Fruit fly (Drosophila melanogaster) whole organism, embryonic: ENCODE data around the gene Tango5.
A peak's percentile ranks its signal among the peaks of the same experiment; 100 is the strongest.

Experiments
- Aef1 ChIP-seq: fragments of 200-800 bp; sonication (Bioruptor generic); IDR thresholded peaks from 3 replicates; pipeline ENCODE4 v1.3.6; 2022; ENCODE audit warnings: missing biosample characterization, missing genetic modification characterization
- Atf6 ChIP-seq: fragments of 200-800 bp; sonication (Bioruptor generic); IDR thresholded peaks from 2 replicates; pipeline ENCODE4 v1.3.6; 2022; ENCODE audit warnings: missing biosample characterization, missing genetic modification characterization
- B-H2 ChIP-seq: fragments of 200-800 bp; sonication (Bioruptor generic); optimal IDR thresholded peaks from 2 replicates; lab custom pipeline; 2018; ENCODE audit warnings: missing biosample characterization, mild to moderate bottlenecking, missing genetic modification characterization
- BEAF-32 ChIP-seq: fragments of 200-800 bp; sonication (Bioruptor generic); optimal IDR thresholded peaks from 3 replicates; lab custom pipeline; 2017; ENCODE audit warnings: missing biosample characterization, missing genetic modification characterization, mild to moderate bottlenecking, moderate library complexity, missing genetic modification reagents
- Bdp1 ChIP-seq: fragments of 200-800 bp; sonication (Bioruptor generic); optimal IDR thresholded peaks from 3 replicates; lab custom pipeline; 2016; ENCODE audit warnings: missing biosample characterization, missing genetic modification characterization
- CG10321 ChIP-seq: fragments of 200-800 bp; sonication (Bioruptor generic); IDR thresholded peaks from 2 replicates; pipeline ENCODE4 v1.3.6; 2022; ENCODE audit warnings: missing biosample characterization, missing genetic modification characterization
- CG10366 ChIP-seq: fragments of 200-800 bp; sonication (Bioruptor generic); IDR thresholded peaks from 2 replicates; pipeline ENCODE4 v1.3.6; 2022; ENCODE audit warnings: missing biosample characterization, missing genetic modification characterization
- CG11560 ChIP-seq: fragments of 200-800 bp; sonication (Bioruptor generic); IDR thresholded peaks from 3 replicates; pipeline ENCODE4 v1.3.6; 2022; ENCODE audit warnings: missing biosample characterization, missing genetic modification characterization
- CG12236 ChIP-seq: fragments of 200-800 bp; sonication (Bioruptor generic); optimal IDR thresholded peaks from 2 replicates; lab custom pipeline; 2016; ENCODE audit warnings: missing biosample characterization, missing genetic modification characterization
- CG13287 ChIP-seq: fragments of 200-800 bp; sonication (Bioruptor generic); IDR thresholded peaks from 2 replicates; pipeline ENCODE4 v1.3.6; 2022; ENCODE audit warnings: missing biosample characterization, missing genetic modification characterization; ENCODE audit not compliant: partially characterized antibody
- CG1603 ChIP-seq: fragments of 200-800 bp; sonication (Bioruptor generic); optimal IDR thresholded peaks from 2 replicates; lab custom pipeline; 2019; ENCODE audit warnings: missing biosample characterization, mild to moderate bottlenecking, missing genetic modification characterization, moderate library complexity
- CG2889 ChIP-seq: fragments of 200-800 bp; sonication (Bioruptor generic); IDR thresholded peaks from 3 replicates; pipeline ENCODE4 v1.3.6; 2022; ENCODE audit warnings: missing biosample characterization, missing genetic modification characterization
- CG3163 ChIP-seq: fragments of 200-800 bp; sonication (Bioruptor generic); optimal IDR thresholded peaks from 3 replicates; lab custom pipeline; 2016; ENCODE audit warnings: missing biosample characterization, missing genetic modification characterization
- CG33213 ChIP-seq: fragments of 200-800 bp; sonication (Bioruptor generic); optimal IDR thresholded peaks from 3 replicates; lab custom pipeline; 2016; ENCODE audit warnings: missing biosample characterization, missing genetic modification characterization
- CG6272 ChIP-seq: fragments of 200-800 bp; sonication (Bioruptor generic); IDR thresholded peaks from 2 replicates; pipeline ENCODE4 v1.3.6; 2022; ENCODE audit warnings: missing biosample characterization, missing genetic modification characterization
- CG8359 ChIP-seq: fragments of 200-800 bp; sonication (Bioruptor generic); optimal IDR thresholded peaks from 2 replicates; lab custom pipeline; 2017; ENCODE audit warnings: missing biosample characterization, mild to moderate bottlenecking, missing genetic modification characterization, borderline replicate concordance
- Drgx ChIP-seq: fragments of 200-800 bp; sonication (Bioruptor generic); IDR thresholded peaks from 2 replicates; pipeline ENCODE4 v1.3.6; 2022; ENCODE audit warnings: missing biosample characterization, missing genetic modification characterization
- Ets97D ChIP-seq: fragments of 200-800 bp; sonication (Bioruptor generic); optimal IDR thresholded peaks from 3 replicates; lab custom pipeline; 2016; ENCODE audit warnings: missing biosample characterization, missing genetic modification characterization
- HmgD ChIP-seq: fragments of 200-800 bp; sonication (Bioruptor generic); optimal IDR thresholded peaks from 3 replicates; lab custom pipeline; 2016; ENCODE audit warnings: missing biosample characterization, missing genetic modification characterization
- Hr3 ChIP-seq: fragments of 200-800 bp; sonication (Bioruptor generic); optimal IDR thresholded peaks from 3 replicates; lab custom pipeline; 2016; ENCODE audit warnings: missing biosample characterization, missing genetic modification characterization
- Jarid2 ChIP-seq: fragments of 200-800 bp; sonication (Bioruptor generic); optimal IDR thresholded peaks from 3 replicates; lab custom pipeline; 2017; ENCODE audit warnings: mild to moderate bottlenecking, missing biosample characterization, missing genetic modification reagents, missing genetic modification characterization
- Max ChIP-seq: fragments of 200-800 bp; sonication (Bioruptor generic); optimal IDR thresholded peaks from 2 replicates; lab custom pipeline; 2016; ENCODE audit warnings: missing biosample characterization, mild to moderate bottlenecking, missing genetic modification characterization
- Med ChIP-seq: fragments of 200-800 bp; sonication (Bioruptor generic); peaks from one replicate; lab custom pipeline; 2016; ENCODE audit warnings: missing biosample characterization, missing genetic modification characterization, mild to moderate bottlenecking, inconsistent platforms, moderate library complexity
- NFAT ChIP-seq: fragments of 200-800 bp; sonication (Bioruptor generic); IDR thresholded peaks from 2 replicates; pipeline ENCODE4 v1.3.6; 2022; ENCODE audit warnings: missing biosample characterization, missing genetic modification characterization
- Poxn ChIP-seq: fragments of 200-800 bp; sonication (Bioruptor generic); IDR thresholded peaks from 2 replicates; pipeline ENCODE4 v1.3.6; 2022; ENCODE audit warnings: missing biosample characterization, missing genetic modification characterization
- Sox102F ChIP-seq: fragments of 200-800 bp; sonication (Bioruptor generic); optimal IDR thresholded peaks from 2 replicates; lab custom pipeline; 2018; ENCODE audit warnings: missing biosample characterization, mild to moderate bottlenecking, missing genetic modification characterization, moderate library complexity
- Sry-β ChIP-seq: fragments of 200-800 bp; sonication (Bioruptor generic); optimal IDR thresholded peaks from 2 replicates; lab custom pipeline; 2018; ENCODE audit warnings: missing biosample characterization, mild to moderate bottlenecking, missing genetic modification characterization, moderate library complexity
- Taf1 ChIP-seq: fragments of 200-800 bp; sonication (Bioruptor generic); IDR thresholded peaks from 2 replicates; pipeline ENCODE4 v1.3.6; 2022; ENCODE audit warnings: missing biosample characterization, missing genetic modification characterization
- YL-1 ChIP-seq: fragments of 200-800 bp; sonication (Bioruptor generic); optimal IDR thresholded peaks from 3 replicates; lab custom pipeline; 2017; ENCODE audit warnings: missing biosample characterization, mild to moderate bottlenecking, missing genetic modification characterization
- az2 ChIP-seq: fragments of 200-800 bp; sonication (Bioruptor generic); optimal IDR thresholded peaks from 3 replicates; lab custom pipeline; 2016; ENCODE audit warnings: missing biosample characterization, missing genetic modification characterization
- bbx ChIP-seq: fragments of 200-800 bp; sonication (Bioruptor generic); IDR thresholded peaks from 2 replicates; pipeline ENCODE4 v1.3.6; 2022; ENCODE audit warnings: missing biosample characterization, missing genetic modification characterization; ENCODE audit not compliant: partially characterized antibody
- bcd ChIP-seq: fragments of 200-800 bp; sonication (Bioruptor generic); optimal IDR thresholded peaks from 2 replicates; lab custom pipeline; 2017; ENCODE audit warnings: missing biosample characterization, mild to moderate bottlenecking, missing genetic modification characterization
- cato ChIP-seq: fragments of 200-800 bp; sonication (Bioruptor generic); optimal IDR thresholded peaks from 2 replicates; lab custom pipeline; 2016; ENCODE audit warnings: missing biosample characterization, missing genetic modification characterization, borderline replicate concordance
- chn ChIP-seq: fragments of 200-800 bp; sonication (Bioruptor generic); optimal IDR thresholded peaks from 2 replicates; lab custom pipeline; 2016; ENCODE audit warnings: missing biosample characterization, missing genetic modification characterization
- danr ChIP-seq: fragments of 200-800 bp; sonication (Bioruptor generic); IDR thresholded peaks from 2 replicates; pipeline ENCODE4 v1.3.6; 2022; ENCODE audit warnings: missing biosample characterization, missing genetic modification characterization
- dm ChIP-seq: fragments of 200-800 bp; sonication (Bioruptor generic); optimal IDR thresholded peaks from 3 replicates; lab custom pipeline; 2016; ENCODE audit warnings: missing biosample characterization, missing genetic modification characterization
- emc ChIP-seq: fragments of 200-800 bp; sonication (Bioruptor generic); optimal IDR thresholded peaks from 2 replicates; lab custom pipeline; 2016; ENCODE audit warnings: missing biosample characterization, missing genetic modification characterization
- fd3F ChIP-seq: fragments of 200-800 bp; sonication (Bioruptor generic); optimal IDR thresholded peaks from 2 replicates; lab custom pipeline; 2018; ENCODE audit warnings: missing biosample characterization, mild to moderate bottlenecking, missing genetic modification characterization, moderate library complexity
- lmd ChIP-seq: fragments of 200-800 bp; sonication (Bioruptor generic); IDR thresholded peaks from 2 replicates; pipeline ENCODE4 v1.3.6; 2022; ENCODE audit warnings: missing biosample characterization, missing genetic modification characterization
- mam ChIP-seq: fragments of 200-800 bp; sonication (Bioruptor generic); optimal IDR thresholded peaks from 3 replicates; lab custom pipeline; 2016; ENCODE audit warnings: missing biosample characterization, missing genetic modification characterization
- nom ChIP-seq: fragments of 200-800 bp; sonication (Bioruptor generic); optimal IDR thresholded peaks from 2 replicates; lab custom pipeline; 2017; ENCODE audit warnings: missing biosample characterization, missing genetic modification characterization, mild to moderate bottlenecking, moderate library complexity, missing genetic modification reagents
- pum ChIP-seq: fragments of 200-800 bp; sonication (Bioruptor generic); optimal IDR thresholded peaks from 2 replicates; lab custom pipeline; 2016; ENCODE audit warnings: missing biosample characterization, missing genetic modification characterization
- rib ChIP-seq: fragments of 200-800 bp; sonication (Bioruptor generic); IDR thresholded peaks from 2 replicates; pipeline ENCODE4 v1.3.6; 2022; ENCODE audit warnings: missing biosample characterization, missing genetic modification characterization
- sd ChIP-seq: fragments of 200-800 bp; sonication (Bioruptor generic); optimal IDR thresholded peaks from 3 replicates; lab custom pipeline; 2018; ENCODE audit warnings: missing biosample characterization, mild to moderate bottlenecking, missing genetic modification characterization, moderate library complexity
- sens ChIP-seq: fragments of 200-800 bp; sonication (Bioruptor generic); peaks from one replicate; lab custom pipeline; 2016; ENCODE audit warnings: missing biosample characterization, missing genetic modification characterization
- sima ChIP-seq: fragments of 200-800 bp; sonication (Bioruptor generic); optimal IDR thresholded peaks from 2 replicates; lab custom pipeline; 2016; ENCODE audit warnings: missing biosample characterization, missing genetic modification characterization
- so ChIP-seq: fragments of 200-800 bp; sonication (Bioruptor generic); IDR thresholded peaks from 3 replicates; pipeline ENCODE4 v1.3.6; 2022; ENCODE audit warnings: missing biosample characterization, missing genetic modification characterization
- sqz ChIP-seq: fragments of 200-800 bp; sonication (Bioruptor generic); optimal IDR thresholded peaks from 3 replicates; lab custom pipeline; 2018; ENCODE audit warnings: missing biosample characterization, mild to moderate bottlenecking, missing genetic modification characterization
- sug ChIP-seq: fragments of 200-800 bp; optimal IDR thresholded peaks from 2 replicates; lab custom pipeline; 2019; ENCODE audit warnings: missing biosample characterization, mild to moderate bottlenecking, missing genetic modification characterization, moderate library complexity
- tna ChIP-seq: fragments of 200-800 bp; sonication (Bioruptor generic); IDR thresholded peaks from 2 replicates; pipeline ENCODE4 v1.3.6; 2022; ENCODE audit warnings: missing biosample characterization, missing genetic modification characterization; ENCODE audit not compliant: partially characterized antibody
- wdn ChIP-seq: fragments of 200-800 bp; sonication (Bioruptor generic); IDR thresholded peaks from 2 replicates; pipeline ENCODE4 v1.3.6; 2022; ENCODE audit warnings: missing biosample characterization, missing genetic modification characterization

Gene Tango5

DNA sequence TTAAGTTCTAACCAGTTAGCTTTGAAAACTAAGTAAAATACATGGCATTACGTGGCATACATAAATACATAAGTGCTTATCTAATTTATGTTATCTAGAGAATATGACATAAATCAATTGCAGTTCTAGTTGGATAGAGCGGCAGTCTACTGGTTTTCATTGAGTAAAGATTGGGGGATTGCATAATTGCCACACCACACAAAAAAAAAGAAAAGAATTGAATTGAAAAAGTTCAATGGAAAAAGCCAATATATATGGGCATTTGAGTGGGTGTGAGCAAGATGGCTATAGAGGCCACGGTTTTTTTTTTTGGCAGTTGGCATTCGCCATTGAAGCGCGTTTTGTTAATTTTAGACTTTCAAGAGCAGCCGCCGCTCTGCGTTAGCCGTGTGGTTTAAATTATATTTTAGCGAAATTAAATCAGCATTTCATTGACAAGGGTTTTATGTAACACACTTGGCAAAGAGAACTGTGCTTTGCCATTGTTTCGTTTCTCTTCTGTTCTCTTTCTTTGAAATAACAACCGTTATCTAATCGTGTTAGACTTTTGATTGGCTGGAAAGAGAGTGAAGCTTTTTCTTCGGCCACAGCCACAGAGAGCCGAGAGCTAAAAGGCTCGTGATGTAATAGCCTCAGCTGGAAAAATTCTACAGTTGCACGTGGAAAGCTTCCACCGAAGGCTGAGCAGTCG lies 19.3 kb upstream of the Tango5 start (continued):
- no peak for TF ChIP-seq CG10366 (GFP tag; lab: Robert Waterston, UW)
- no peak for TF ChIP-seq CG6272 (GFP tag; lab: Robert Waterston, UW)
- TF ChIP-seq Med (GFP tag; lab: Kevin White, UChicago), result peak; percentile 53
- no peak for TF ChIP-seq HmgD (GFP tag; lab: Kevin White, UChicago)
- peak; percentile 87 for TF ChIP-seq CG10321
- peak; percentile 14; the same call in 1 of the 2 replicates for TF ChIP-seq Atf6 (GFP tag; lab: Robert Waterston, UW)
- no peak for TF ChIP-seq Sry-β (GFP tag; lab: Kevin White, UChicago)
- no peak for TF ChIP-seq Bdp1 (GFP tag; lab: Kevin White, UChicago)
- peak; percentile 23 for TF ChIP-seq sd
- no peak for TF ChIP-seq cato (GFP tag; lab: Kevin White, UChicago)
- TF ChIP-seq az2 (GFP tag; lab: Kevin White, UChicago), result no peak
- TF ChIP-seq emc (GFP tag; lab: Kevin White, UChicago), result no peak
- no peak for TF ChIP-seq CG1603 (tag; lab: Kevin White, UChicago)
- peak; percentile 92 for TF ChIP-seq CG3163
- no peak for TF ChIP-seq CG12236 (GFP tag; lab: Kevin White, UChicago)
- TF ChIP-seq CG11560 (tag; lab: Robert Waterston, UW), result no peak
- peak; percentile 70 for TF ChIP-seq sqz
- TF ChIP-seq pum (GFP tag; lab: Kevin White, UChicago), result no peak
- no peak for TF ChIP-seq NFAT (GFP tag; lab: Robert Waterston, UW)
- no peak for TF ChIP-seq wdn (GFP tag; lab: Robert Waterston, UW)
- no peak for TF ChIP-seq B-H2 (GFP tag; lab: Kevin White, UChicago)
- TF ChIP-seq YL-1 (GFP tag; lab: Kevin White, UChicago), result peak; percentile 23
- no peak for TF ChIP-seq Poxn (GFP tag; lab: Robert Waterston, UW)
- TF ChIP-seq sima (GFP tag; lab: Kevin White, UChicago), result no peak
- TF ChIP-seq nom (GFP tag; lab: Kevin White, UChicago), result no peak

DNA sequence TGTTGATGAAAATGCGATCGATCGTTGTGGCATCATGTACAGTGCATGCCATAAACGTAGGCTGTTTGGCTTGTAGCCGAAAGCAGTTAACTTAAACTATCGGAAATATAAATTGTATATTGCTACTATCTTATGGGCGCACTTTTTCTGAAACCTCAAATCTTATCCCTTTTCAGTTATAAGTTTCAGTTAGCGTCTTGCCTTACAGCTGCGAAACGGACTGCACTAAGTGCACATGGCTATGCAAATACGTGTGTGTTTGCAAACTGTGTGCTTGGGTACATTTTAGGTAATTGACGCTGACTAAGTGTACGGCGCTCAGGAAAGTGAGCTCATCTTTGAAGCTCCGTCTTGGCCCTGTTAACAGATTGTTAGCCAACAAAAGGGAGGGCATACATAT lies 11.5 kb upstream of the Tango5 start:
- peak; percentile 66 for TF ChIP-seq sens
- TF ChIP-seq CG33213, result peak; percentile 5
- TF ChIP-seq CG2889 (GFP tag; lab: Robert Waterston, UW), result 0 out of 3 replicates have a peak, but pooled peaks have one; percentile 30
- TF ChIP-seq tna (GFP tag; lab: Robert Waterston, UW), result no peak
- TF ChIP-seq CG13287 (GFP tag; lab: Robert Waterston, UW), result no peak
- TF ChIP-seq Hr3 (GFP tag; lab: Kevin White, UChicago), result peak; percentile 24
- peak; percentile 43 for TF ChIP-seq bcd (GFP tag; lab: Kevin White, UChicago)
- no peak for TF ChIP-seq lmd (GFP tag; lab: Robert Waterston, UW)
- peak; percentile 81 for TF ChIP-seq Drgx (GFP tag; lab: Robert Waterston, UW)
- no peak for TF ChIP-seq chn (GFP tag; lab: Kevin White, UChicago)
- TF ChIP-seq mam (GFP tag; lab: Kevin White, UChicago), result peak; percentile 13
- TF ChIP-seq BEAF-32, result no peak
- peak; percentile 3 for TF ChIP-seq Jarid2 (GFP tag; lab: Kevin White, UChicago)
- TF ChIP-seq danr (GFP tag; lab: Robert Waterston, UW), result 0 out of 2 replicates have a peak, but pooled peaks have one; percentile 29
- peak; percentile 56; the same call in 2 of the 3 replicates for TF ChIP-seq Aef1
- peak; percentile 64 for TF ChIP-seq Sox102F
- peak; percentile 76; the same call in 2 of the 3 replicates for TF ChIP-seq so
- no peak for TF ChIP-seq Ets97D (GFP tag; lab: Kevin White, UChicago)
- TF ChIP-seq fd3F (GFP tag; lab: Kevin White, UChicago), result peak; percentile 29
- TF ChIP-seq Taf1 (GFP tag; lab: Robert Waterston, UW), result no peak
- no peak for TF ChIP-seq CG8359 (GFP tag; lab: Kevin White, UChicago)
- no peak for TF ChIP-seq dm (GFP tag; lab: Kevin White, UChicago)
- no peak for TF ChIP-seq bbx (GFP tag; lab: Robert Waterston, UW)
- no peak for TF ChIP-seq rib (GFP tag; lab: Robert Waterston, UW)
- TF ChIP-seq sug (tag; lab: Kevin White, UChicago), result no peak
- TF ChIP-seq Max (GFP tag; lab: Kevin White, UChicago), result no peak
